Fruit fly (Drosophila melanogaster) whole organism, wandering third instar larva: ENCODE data around the gene Polr2L.
A peak's percentile ranks its signal among the peaks of the same experiment; 100 is the strongest.

Experiments
- Dfd ChIP-seq: fragments of >200 bp; optimal IDR thresholded peaks from 2 replicates; lab custom pipeline; 2017; ENCODE audit warnings: missing biosample characterization, missing genetic modification characterization
- Hnf4 ChIP-seq: fragments of 200-800 bp; sonication (Bioruptor generic); optimal IDR thresholded peaks from 2 replicates; lab custom pipeline; 2016; ENCODE audit warnings: missing biosample characterization, mild to moderate bottlenecking, missing genetic modification characterization
- Hr83 ChIP-seq: fragments of 200-300 bp; sonication (Bioruptor generic); optimal IDR thresholded peaks from 2 replicates; lab custom pipeline; 2016; ENCODE audit warnings: missing biosample characterization, mild to moderate bottlenecking, missing genetic modification characterization, moderate library complexity; ENCODE audit not compliant: poor library complexity, severe bottlenecking
- Jra ChIP-seq: sonication (Bioruptor generic); optimal IDR thresholded peaks from 2 replicates; lab custom pipeline; 2016; ENCODE audit warnings: missing biosample characterization, missing genetic modification characterization
- OdsH ChIP-seq: fragments of 200-800 bp; sonication (Bioruptor generic); optimal IDR thresholded peaks from 2 replicates; lab custom pipeline; 2016; ENCODE audit warnings: missing biosample characterization, mild to moderate bottlenecking, missing genetic modification characterization
- br ChIP-seq: fragments of 200-800 bp; sonication (Bioruptor generic); optimal IDR thresholded peaks from 2 replicates; lab custom pipeline; 2016; ENCODE audit warnings: missing biosample characterization, missing genetic modification characterization
- dl ChIP-seq, 2 experiments: fragments of 175-275, 200-275 bp in 1 of 2; fragments of 200-275 bp in 1 of 2; sonication (Bioruptor generic); optimal IDR thresholded peaks; lab custom pipeline; 2018; ENCODE audit warnings: mild to moderate bottlenecking in 2 of 2, missing biosample characterization in 2 of 2, missing genetic modification characterization in 2 of 2, moderate library complexity in 2 of 2; ENCODE audit not compliant: partially characterized antibody in 2 of 2, insufficient read depth in 1 of 2
- dsf ChIP-seq: sonication (Bioruptor generic); optimal IDR thresholded peaks from 2 replicates; lab custom pipeline; 2016; ENCODE audit warnings: missing biosample characterization, missing genetic modification characterization, borderline replicate concordance
- pan ChIP-seq: fragments of >200 bp; optimal IDR thresholded peaks from 2 replicates; lab custom pipeline; 2017
- psq ChIP-seq: fragments of 200-800 bp; sonication (Bioruptor generic); optimal IDR thresholded peaks from 3 replicates; lab custom pipeline; 2017; ENCODE audit warnings: missing biosample characterization, mild to moderate bottlenecking, missing genetic modification characterization, moderate library complexity
- woc ChIP-seq: sonication (Bioruptor generic); optimal IDR thresholded peaks from 2 replicates; lab custom pipeline; 2016; ENCODE audit warnings: missing biosample characterization, mild to moderate bottlenecking, missing genetic modification characterization

DNA sequence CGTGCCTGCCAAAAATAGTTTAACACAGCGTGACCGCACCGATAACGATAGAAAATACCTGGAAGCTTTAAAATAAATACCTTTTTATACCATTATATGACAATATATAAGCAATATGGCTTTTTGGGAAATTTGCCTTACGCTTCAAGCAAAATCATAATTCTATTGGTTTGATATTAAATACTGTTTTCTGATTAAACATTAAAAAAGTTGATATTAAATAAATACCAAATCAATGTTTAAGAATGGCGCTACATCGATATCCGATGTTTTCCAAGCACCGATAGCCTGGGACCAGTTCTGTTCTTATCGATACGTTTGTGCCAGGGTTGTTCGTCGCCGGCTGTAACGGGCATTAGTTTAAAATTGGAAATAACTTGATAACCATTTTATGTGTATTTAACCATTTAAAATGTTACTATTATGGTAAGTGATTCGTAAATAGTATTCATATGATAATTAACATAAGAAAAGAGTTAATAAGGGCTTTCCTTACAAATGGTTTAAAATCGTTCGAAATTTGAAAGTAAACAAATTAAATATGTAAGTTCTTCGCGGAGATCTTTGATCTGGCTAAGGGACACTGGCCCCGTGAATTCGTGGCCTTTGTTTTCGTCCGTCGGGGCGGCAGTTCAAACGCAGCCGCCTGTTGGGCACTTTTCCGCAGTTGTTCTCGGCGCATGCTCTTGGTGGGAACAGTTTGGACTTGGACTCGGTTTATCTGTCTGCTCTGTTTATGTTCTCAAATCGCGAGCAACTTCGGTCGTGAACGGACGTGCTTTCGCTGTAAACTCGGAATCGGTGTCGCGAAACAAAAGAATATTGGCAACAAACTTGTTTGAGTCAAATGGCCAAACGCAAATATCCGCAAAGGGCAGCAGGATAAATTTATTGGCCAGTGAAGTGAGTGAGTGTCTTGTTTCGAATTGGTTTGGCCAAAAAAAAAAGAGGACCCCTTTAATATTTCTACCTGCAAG is 2.3 kb downstream of the Polr2L start, which contains the start of the genes CG13630 and tok:
- no peak for TF ChIP-seq dl (GFP tag; optimal IDR thresholded peaks at IDR 0.05; lab: Kevin White, UChicago; ENCODE audit: insufficient read depth in 1 of 2, partially characterized antibody in 2 of 2)
- TF ChIP-seq Dfd (GFP tag; lab: Kevin White, UChicago): no peak
- no peak for TF ChIP-seq psq (GFP tag; lab: Kevin White, UChicago)
- TF ChIP-seq woc (GFP tag; lab: Kevin White, UChicago): no peak
- TF ChIP-seq dsf: no peak
- TF ChIP-seq Hnf4 (GFP tag; lab: Kevin White, UChicago): peak; percentile 39
- TF ChIP-seq OdsH (GFP tag; lab: Kevin White, UChicago): no peak
- no peak for TF ChIP-seq Hr83 (GFP tag; lab: Kevin White, UChicago)
- no peak for TF ChIP-seq Jra (GFP tag; lab: Kevin White, UChicago)
- TF ChIP-seq pan (lab: Kevin White, UChicago): no peak
- no peak for TF ChIP-seq br (GFP tag; lab: Kevin White, UChicago)
